Fruit fly (Drosophila melanogaster) whole organism: Measurements from ENCODE around the gene CG17195.

ENCODE experiments used
- CG8478 ChIP-seq: fragments of >200 bp; optimal IDR thresholded peaks from 2 replicates; lab custom pipeline; 2018; ENCODE audit warnings: inconsistent platforms
- Dll ChIP-seq: fragments of >200 bp; optimal IDR thresholded peaks from 2 replicates; lab custom pipeline; 2017
- EcR ChIP-seq, 2 experiments: fragments of >200 bp; optimal IDR thresholded peaks; 2 replicates each; lab custom pipeline; 2017; ENCODE audit warnings: missing biosample characterization in 2 of 2, missing genetic modification characterization in 2 of 2, missing genetic modification reagents in 2 of 2
- pan ChIP-seq: fragments of >200 bp; optimal IDR thresholded peaks from 2 replicates; lab custom pipeline; 2017
- psq ChIP-seq: fragments of >200 bp; optimal IDR thresholded peaks from 2 replicates; lab custom pipeline; 2017
- usp ChIP-seq: fragments of >200 bp; optimal IDR thresholded peaks from 2 replicates; lab custom pipeline; 2017; ENCODE audit warnings: missing biosample characterization, missing genetic modification characterization, mixed read lengths

DNA sequence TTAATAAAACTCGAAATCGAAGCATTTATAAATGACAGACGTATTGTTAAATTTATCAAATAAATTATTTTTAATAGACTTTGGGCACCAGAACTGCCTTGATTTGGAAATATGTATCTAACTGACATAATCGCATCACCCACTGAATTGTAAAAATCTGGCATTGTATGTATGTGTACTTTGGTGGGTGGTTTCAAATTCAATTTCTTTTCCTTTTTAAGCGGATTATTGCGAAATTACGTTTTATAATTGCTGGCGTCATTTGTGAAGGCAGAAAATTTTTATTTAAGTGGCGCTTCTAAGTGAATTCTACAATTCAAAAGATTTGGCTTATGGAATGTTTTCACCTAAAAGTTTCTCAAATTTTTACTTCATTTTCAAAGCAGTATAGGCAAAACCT is 1.2 kb upstream of the CG17195 start, which contains the start of gene CG4956:
- no peak for TF ChIP-seq psq (lab: Kevin White, UChicago)
- TF ChIP-seq usp, result no peak
- TF ChIP-seq CG8478 (lab: Kevin White, UChicago), result no peak
- TF ChIP-seq Dll (lab: Kevin White, UChicago), result no peak
- TF ChIP-seq EcR (GFP tag; optimal IDR thresholded peaks at IDR 0.05; lab: Kevin White, UChicago), result no peak
- TF ChIP-seq pan (lab: Kevin White, UChicago), result no peak
